Worm (Caenorhabditis elegans): ENCODE results near the gene str-161.

str-161 gene

DNA sequence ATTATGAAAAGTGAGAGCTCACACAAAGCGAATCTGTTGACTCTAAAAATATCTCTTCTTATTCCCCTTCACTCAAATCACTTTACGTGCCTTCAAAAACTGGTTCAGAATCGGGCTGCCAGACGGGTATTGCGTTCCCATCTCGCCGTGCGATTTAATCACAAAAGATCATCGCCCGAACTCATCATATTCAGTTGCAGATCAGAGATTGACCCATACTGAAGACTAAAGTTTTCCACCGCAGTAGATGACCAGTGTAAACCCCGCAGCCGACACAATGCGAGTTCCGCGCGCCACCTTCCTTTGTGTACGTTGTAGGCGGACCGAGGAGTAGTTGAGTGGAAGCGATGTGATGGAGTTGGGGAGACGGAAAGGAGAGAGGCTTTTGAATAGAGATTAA is 23.2 kb downstream of the str-161 start:
- TF ChIP-seq die-1 (tag; optimal IDR thresholded peaks at IDR 0.05) (no peak), dox-1 (GFP tag; IDR thresholded peaks at IDR 0.05) (no peak), T26A5.8 (tag; optimal IDR thresholded peaks at IDR 0.05) (peak; percentile 45), hrde-1 (tag; optimal IDR thresholded peaks at IDR 0.05; ENCODE audit: borderline replicate concordance) (no peak), unc-62 (GFP tag; optimal IDR thresholded peaks at IDR 0.05) (no peak), mes-4 (tag; optimal IDR thresholded peaks at IDR 0.05) (peak; percentile 28), ceh-40 (GFP tag; IDR thresholded peaks at IDR 0.05) (no peak), ztf-26 (tag; optimal IDR thresholded peaks at IDR 0.05) (no peak), ama-1 (optimal IDR thresholded peaks at IDR 0.05) (peak; percentile 48), ama-1 (GFP tag; optimal IDR thresholded peaks at IDR 0.05) (no peak), mcd-1 (GFP tag; IDR thresholded peaks at IDR 0.05) (peak; percentile 78), Y95B8A.8 (GFP tag; IDR thresholded peaks at IDR 0.05) (0 out of 2 replicates have a peak, but pooled peaks have one; percentile 58), efl-1 (GFP tag; optimal IDR thresholded peaks at IDR 0.05) (no peak), hsf-1 (GFP tag; IDR thresholded peaks at IDR 0.05) (peak; percentile 73), D2030.7 (GFP tag; IDR thresholded peaks at IDR 0.05) (peak; percentile 98), ztf-28 (GFP tag; IDR thresholded peaks at IDR 0.05) (no peak), F23B12.7 (tag; optimal IDR thresholded peaks at IDR 0.05; ENCODE audit: insufficient read depth) (peak; percentile 73), bed-2 (GFP tag; IDR thresholded peaks at IDR 0.05) (no peak), Y67H2A.10 (GFP tag; conservative IDR thresholded peaks at IDR 0.05) (no peak), nhr-179 (tag; optimal IDR thresholded peaks at IDR 0.05) (no peak), pha-4 (tag; optimal IDR thresholded peaks at IDR 0.05) (no peak), lin-26 (GFP tag; IDR thresholded peaks at IDR 0.05) (peak; percentile 40; the same call in 1 of the 2 replicates), attf-3 (GFP tag; conservative IDR thresholded peaks at IDR 0.05) (no peak; the same call in 1 of the 2 replicates), C17E4.6 (GFP tag; IDR thresholded peaks at IDR 0.05) (peak; percentile 42; the same call in 1 of the 2 replicates), nhr-80 (tag; optimal IDR thresholded peaks at IDR 0.05) (no peak), ztf-25 (GFP tag; IDR thresholded peaks at IDR 0.05) (no peak), unc-130 (GFP tag; optimal IDR thresholded peaks at IDR 0.05) (peak; percentile 23), nhr-27 (tag; optimal IDR thresholded peaks at IDR 0.05) (peak; percentile 24), ceh-100 (GFP tag; IDR thresholded peaks at IDR 0.05) (peak; percentile 55), ZK185.1 (tag; optimal IDR thresholded peaks at IDR 0.05; ENCODE audit: poor library complexity, severe bottlenecking) (no peak), snpc-4 (GFP tag; optimal IDR thresholded peaks at IDR 0.05) (peak; percentile 99), snpc-4 (tag; optimal IDR thresholded peaks at IDR 0.05) (peak; percentile 98 to 99 (median 98)), lsl-1 (GFP tag; optimal IDR thresholded peaks at IDR 0.05) (peak; percentile 75), rpc-1 (optimal IDR thresholded peaks at IDR 0.05) (no peak), rpc-1 (tag; optimal IDR thresholded peaks at IDR 0.05) (peak; percentile 25), sea-2 (GFP tag; IDR thresholded peaks at IDR 0.05) (no peak), rcor-1 (GFP tag; IDR thresholded peaks at IDR 0.05) (peak; percentile 96), B0019.2 (GFP tag; conservative IDR thresholded peaks at IDR 0.05) (no peak), egl-18 (GFP tag; IDR thresholded peaks at IDR 0.05) (no peak), C06A6.2 (GFP tag; conservative IDR thresholded peaks at IDR 0.05) (no peak), rec-8 (tag; optimal IDR thresholded peaks at IDR 0.05) (peak in 1 of 2 experiments; percentile 25), F49E8.2 (tag; optimal IDR thresholded peaks at IDR 0.05; ENCODE audit: insufficient read depth) (peak; percentile 95), ceh-27 (GFP tag; optimal IDR thresholded peaks at IDR 0.05) (no peak), F39B2.1 (GFP tag; IDR thresholded peaks at IDR 0.05) (no peak; the same call in 1 of the 2 replicates), somi-1 (GFP tag; optimal IDR thresholded peaks at IDR 0.05) (no peak), ekl-4 (GFP tag; IDR thresholded peaks at IDR 0.05) (peak; percentile 87), egl-44 (GFP tag; IDR thresholded peaks at IDR 0.05) (0 out of 2 replicates have a peak, but pooled peaks have one; percentile 12), aptf-3 (GFP tag; IDR thresholded peaks at IDR 0.05) (no peak), chd-7 (tag; optimal IDR thresholded peaks at IDR 0.05) (no peak), him-1 (tag; optimal IDR thresholded peaks at IDR 0.05) (peak; percentile 92)

Measured in whole organism, young adult.